Fruit fly (Drosophila melanogaster) Kc167 (cell line): ENCODE data around the gene CG32147.

Experiments used
- Myc ChIP-seq: fragments of >200 bp; optimal IDR thresholded peaks from 2 replicates; lab custom pipeline; 2017; ENCODE audit warnings: missing external identifiers
- h ChIP-seq: fragments of >200 bp; optimal IDR thresholded peaks from 3 replicates; lab custom pipeline; 2018; ENCODE audit warnings: missing external identifiers
- psq ChIP-seq: fragments of >200 bp; optimal IDR thresholded peaks from 2 replicates; lab custom pipeline; 2017; ENCODE audit warnings: missing external identifiers

dm6 chr3L:15123736-15124135 lies 20.1 kb downstream of the CG32147 start:
- TF ChIP-seq h (lab: Kevin White, UChicago) (no peak), Myc (lab: Kevin White, UChicago) (no peak), psq (lab: Kevin White, UChicago) (no peak)
